Fruit fly (Drosophila melanogaster) whole organism, pupa: ENCODE results near the gene RpS7.

Source experiments
- CG10348 ChIP-seq: fragments of 200-800 bp; sonication (Bioruptor generic); IDR thresholded peaks from 2 replicates; pipeline ENCODE4 v1.3.6; 2022; ENCODE audit warnings: missing biosample characterization, missing genetic modification characterization
- CG12605 ChIP-seq: fragments of 200-800 bp; sonication (Bioruptor generic); IDR thresholded peaks from 2 replicates; pipeline ENCODE4 v1.3.6; 2022; ENCODE audit warnings: missing biosample characterization, missing genetic modification characterization
- CG13204 ChIP-seq: fragments of 200-800 bp; sonication (Bioruptor generic); optimal IDR thresholded peaks from 2 replicates; lab custom pipeline; 2018; ENCODE audit warnings: missing biosample characterization, mild to moderate bottlenecking, missing genetic modification characterization, moderate library complexity
- CG14655 ChIP-seq: fragments of 200-800 bp; sonication (Bioruptor generic); optimal IDR thresholded peaks from 3 replicates; lab custom pipeline; 2017; ENCODE audit warnings: mild to moderate bottlenecking, missing biosample characterization, missing genetic modification reagents, missing genetic modification characterization
- CG15710 ChIP-seq: fragments of 200-800 bp; sonication (Bioruptor generic); optimal IDR thresholded peaks from 2 replicates; lab custom pipeline; 2018; ENCODE audit warnings: missing biosample characterization, mild to moderate bottlenecking, missing genetic modification characterization, moderate library complexity
- CG17806 ChIP-seq: fragments of 200-800 bp; sonication (Bioruptor generic); optimal IDR thresholded peaks from 2 replicates; lab custom pipeline; 2018; ENCODE audit warnings: missing biosample characterization, mild to moderate bottlenecking, missing genetic modification characterization, moderate library complexity
- CG32121 ChIP-seq: fragments of 200-800 bp; sonication (Bioruptor generic); IDR thresholded peaks from 2 replicates; pipeline ENCODE4 v1.3.6; 2022; ENCODE audit warnings: missing biosample characterization, missing genetic modification characterization
- CG34367 ChIP-seq: fragments of 200-800 bp; sonication (Bioruptor generic); optimal IDR thresholded peaks from 2 replicates; lab custom pipeline; 2018; ENCODE audit warnings: missing biosample characterization, mild to moderate bottlenecking, missing genetic modification characterization
- CG4496 ChIP-seq: fragments of 200-800 bp; sonication (Bioruptor generic); IDR thresholded peaks from 3 replicates; pipeline ENCODE4 v1.3.6; 2022; ENCODE audit warnings: missing biosample characterization, missing genetic modification characterization
- CG8159 ChIP-seq: fragments of 200-800 bp; sonication (Bioruptor generic); optimal IDR thresholded peaks from 3 replicates; lab custom pipeline; 2018; ENCODE audit warnings: missing biosample characterization, mild to moderate bottlenecking, missing genetic modification characterization, moderate library complexity
- CG8301 ChIP-seq: fragments of 200-800 bp; sonication (Bioruptor generic); optimal IDR thresholded peaks from 2 replicates; lab custom pipeline; 2018; ENCODE audit warnings: missing biosample characterization, mild to moderate bottlenecking, missing genetic modification characterization
- CG9948 ChIP-seq: fragments of 200-800 bp; sonication (Bioruptor generic); optimal IDR thresholded peaks from 2 replicates; lab custom pipeline; 2018; ENCODE audit warnings: missing biosample characterization, mild to moderate bottlenecking, missing genetic modification characterization, moderate library complexity
- D1 ChIP-seq: fragments of 200-800 bp; sonication (Bioruptor generic); optimal IDR thresholded peaks from 2 replicates; lab custom pipeline; 2018; ENCODE audit warnings: missing biosample characterization, mild to moderate bottlenecking, missing genetic modification characterization, moderate library complexity
- EcR ChIP-seq: fragments of 200-800 bp; sonication (Bioruptor generic); optimal IDR thresholded peaks from 3 replicates; lab custom pipeline; 2019; ENCODE audit warnings: missing biosample characterization, missing genetic modification characterization, mild to moderate bottlenecking, moderate library complexity, missing genetic modification reagents
- Ets98B ChIP-seq: fragments of 200-800 bp; sonication (Bioruptor generic); IDR thresholded peaks from 2 replicates; pipeline ENCODE4 v1.3.6; 2022; ENCODE audit warnings: missing biosample characterization, missing genetic modification characterization
- Pif1A ChIP-seq: fragments of 200-800 bp; sonication (Bioruptor generic); optimal IDR thresholded peaks from 3 replicates; lab custom pipeline; 2016; ENCODE audit warnings: missing biosample characterization, missing genetic modification characterization
- Pif1B ChIP-seq: fragments of 200-800 bp; sonication (Bioruptor generic); optimal IDR thresholded peaks from 3 replicates; lab custom pipeline; 2016; ENCODE audit warnings: missing biosample characterization, missing genetic modification characterization
- Snoo ChIP-seq: fragments of 200-800 bp; sonication (Bioruptor generic); optimal IDR thresholded peaks from 3 replicates; lab custom pipeline; 2017; ENCODE audit warnings: missing biosample characterization, mild to moderate bottlenecking, missing genetic modification characterization, inconsistent platforms
- fd96Ca ChIP-seq: fragments of 200-800 bp; sonication (Bioruptor generic); IDR thresholded peaks from 3 replicates; pipeline ENCODE4 v1.3.6; 2022; ENCODE audit warnings: missing biosample characterization, missing genetic modification characterization
- gl ChIP-seq: fragments of 200-800 bp; sonication (Bioruptor generic); optimal IDR thresholded peaks from 2 replicates; lab custom pipeline; 2018; ENCODE audit warnings: missing biosample characterization, mild to moderate bottlenecking, missing genetic modification characterization
- rn ChIP-seq: fragments of 200-800 bp; sonication (Bioruptor generic); IDR thresholded peaks from 2 replicates; pipeline ENCODE4 v1.3.6; 2022; ENCODE audit warnings: missing biosample characterization, missing genetic modification characterization

The RpS7 gene

DNA sequence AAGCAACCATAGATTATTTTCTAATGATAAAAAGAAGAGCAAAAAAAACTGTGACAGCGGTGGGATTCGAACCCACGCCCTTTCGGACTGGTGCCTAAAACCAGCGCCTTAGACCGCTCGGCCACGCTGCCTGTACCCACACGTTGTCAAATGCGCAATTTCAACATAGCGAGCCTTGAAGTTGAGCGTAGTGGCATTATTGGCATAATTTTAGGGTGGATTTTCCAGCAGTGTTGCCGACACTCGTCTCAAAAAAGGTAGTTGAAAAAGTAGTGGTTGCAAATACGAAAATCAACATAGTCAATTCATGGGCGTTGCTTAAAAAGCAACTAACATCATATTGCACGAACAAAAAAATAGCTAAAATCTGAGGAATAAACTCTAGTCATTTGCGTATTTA lies 39.7 kb upstream of the RpS7 start:
- TF ChIP-seq CG12605 (GFP tag; lab: Robert Waterston, UW), result 0 out of 2 replicates have a peak, but pooled peaks have one; percentile 11
- TF ChIP-seq CG15710 (tag; lab: Kevin White, UChicago), result no peak
- no peak for TF ChIP-seq gl
- TF ChIP-seq CG8301 (tag; lab: Kevin White, UChicago), result no peak
- TF ChIP-seq CG34367, result no peak
- no peak for TF ChIP-seq CG32121 (GFP tag; lab: Robert Waterston, UW)
- no peak for TF ChIP-seq CG9948 (tag; lab: Kevin White, UChicago)
- TF ChIP-seq Snoo (tag; lab: Kevin White, UChicago), result no peak
- no peak for TF ChIP-seq EcR (GFP tag; lab: Kevin White, UChicago)
- TF ChIP-seq fd96Ca, result no peak
- TF ChIP-seq CG8159 (tag; lab: Kevin White, UChicago), result no peak
- TF ChIP-seq CG10348 (GFP tag; lab: Robert Waterston, UW), result no peak
- no peak for TF ChIP-seq rn
- no peak for TF ChIP-seq CG4496 (GFP tag; lab: Robert Waterston, UW)
- TF ChIP-seq Ets98B (GFP tag; lab: Robert Waterston, UW), result peak; percentile 22; the same call in 1 of the 2 replicates

DNA sequence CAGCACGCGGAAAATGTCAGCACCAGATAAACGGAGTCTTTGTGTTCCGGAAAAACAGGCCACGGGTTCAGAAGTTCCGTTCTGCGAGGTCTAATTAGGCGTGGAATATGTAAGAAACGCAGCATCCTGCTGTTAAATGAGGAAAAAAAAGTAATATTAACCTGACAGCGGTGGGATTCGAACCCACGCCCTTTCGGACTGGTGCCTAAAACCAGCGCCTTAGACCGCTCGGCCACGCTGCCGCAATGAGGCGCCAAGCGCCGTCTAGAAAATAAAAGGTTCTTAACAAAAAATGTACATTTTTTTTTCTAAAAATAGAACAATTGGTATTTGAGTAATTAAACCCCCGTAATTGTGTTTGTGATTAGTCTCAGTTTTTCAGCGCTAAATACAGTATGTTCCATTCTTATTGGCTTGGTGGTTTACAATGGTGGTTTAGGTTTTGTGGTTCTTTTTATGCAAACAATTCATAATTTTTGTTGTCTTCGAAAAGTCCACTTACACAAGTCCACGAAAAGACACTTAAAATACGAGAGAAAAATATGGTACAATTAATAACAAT lies 39.1 kb upstream of the RpS7 start:
- TF ChIP-seq CG10348 (GFP tag; lab: Robert Waterston, UW), result no peak
- TF ChIP-seq CG9948 (tag; lab: Kevin White, UChicago), result no peak
- no peak for TF ChIP-seq rn
- no peak for TF ChIP-seq CG8301 (tag; lab: Kevin White, UChicago)
- TF ChIP-seq Pif1A (GFP tag; lab: Kevin White, UChicago), result no peak
- TF ChIP-seq Ets98B (GFP tag; lab: Robert Waterston, UW), result no peak
- TF ChIP-seq CG32121 (GFP tag; lab: Robert Waterston, UW), result no peak
- no peak for TF ChIP-seq EcR (GFP tag; lab: Kevin White, UChicago)
- TF ChIP-seq CG14655 (GFP tag; lab: Kevin White, UChicago), result no peak
- no peak for TF ChIP-seq fd96Ca
- no peak for TF ChIP-seq CG8159 (tag; lab: Kevin White, UChicago)
- peak; percentile 45; the same call in 1 of the 3 replicates for TF ChIP-seq CG4496 (GFP tag; lab: Robert Waterston, UW)
- TF ChIP-seq gl, result no peak
- TF ChIP-seq Snoo (tag; lab: Kevin White, UChicago), result no peak
- TF ChIP-seq CG17806 (tag; lab: Kevin White, UChicago), result no peak
- peak; percentile 58 for TF ChIP-seq CG12605 (GFP tag; lab: Robert Waterston, UW)

DNA sequence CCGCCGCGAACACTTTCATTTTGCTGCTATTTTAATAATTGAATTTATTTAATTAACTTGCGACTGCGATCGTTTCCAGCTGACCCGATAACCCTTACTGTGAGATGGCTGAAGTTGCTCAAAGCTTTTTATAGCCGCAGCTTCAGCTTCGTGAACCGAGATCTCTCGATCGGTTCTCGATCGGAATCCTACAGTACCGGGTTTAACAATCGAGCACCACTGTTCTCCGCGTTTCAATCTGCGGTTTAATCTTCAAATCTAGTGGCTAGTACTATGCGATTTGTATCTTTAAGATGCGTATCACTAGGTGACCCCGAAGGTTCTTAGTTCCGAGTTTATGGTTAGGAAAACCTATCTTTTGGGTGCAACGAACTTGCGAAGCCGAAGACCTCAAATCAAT lies 37.8 kb upstream of the RpS7 start, which contains the start of gene CG9733:
Gene CG9733 (minus strand): TSS at position 101 of the 400 bp plus-strand sequence.
- no peak for TF ChIP-seq CG8301 (tag; lab: Kevin White, UChicago)
- no peak for TF ChIP-seq CG15710 (tag; lab: Kevin White, UChicago)
- TF ChIP-seq rn, result no peak
- no peak for TF ChIP-seq CG17806 (tag; lab: Kevin White, UChicago)
- TF ChIP-seq Snoo (tag; lab: Kevin White, UChicago), result no peak
- TF ChIP-seq CG34367, result no peak
- TF ChIP-seq Ets98B (GFP tag; lab: Robert Waterston, UW), result no peak
- TF ChIP-seq Pif1B (GFP tag; lab: Kevin White, UChicago), result no peak
- no peak for TF ChIP-seq gl
- TF ChIP-seq CG8159 (tag; lab: Kevin White, UChicago), result no peak
- no peak for TF ChIP-seq D1 (tag; lab: Kevin White, UChicago)
- no peak for TF ChIP-seq CG14655 (GFP tag; lab: Kevin White, UChicago)
- TF ChIP-seq CG4496 (GFP tag; lab: Robert Waterston, UW), result no peak
- TF ChIP-seq EcR (GFP tag; lab: Kevin White, UChicago), result no peak
- TF ChIP-seq CG32121 (GFP tag; lab: Robert Waterston, UW), result no peak
- no peak for TF ChIP-seq CG13204 (GFP tag; lab: Kevin White, UChicago)
- TF ChIP-seq CG9948 (tag; lab: Kevin White, UChicago), result no peak
- TF ChIP-seq CG10348 (GFP tag; lab: Robert Waterston, UW), result no peak

DNA sequence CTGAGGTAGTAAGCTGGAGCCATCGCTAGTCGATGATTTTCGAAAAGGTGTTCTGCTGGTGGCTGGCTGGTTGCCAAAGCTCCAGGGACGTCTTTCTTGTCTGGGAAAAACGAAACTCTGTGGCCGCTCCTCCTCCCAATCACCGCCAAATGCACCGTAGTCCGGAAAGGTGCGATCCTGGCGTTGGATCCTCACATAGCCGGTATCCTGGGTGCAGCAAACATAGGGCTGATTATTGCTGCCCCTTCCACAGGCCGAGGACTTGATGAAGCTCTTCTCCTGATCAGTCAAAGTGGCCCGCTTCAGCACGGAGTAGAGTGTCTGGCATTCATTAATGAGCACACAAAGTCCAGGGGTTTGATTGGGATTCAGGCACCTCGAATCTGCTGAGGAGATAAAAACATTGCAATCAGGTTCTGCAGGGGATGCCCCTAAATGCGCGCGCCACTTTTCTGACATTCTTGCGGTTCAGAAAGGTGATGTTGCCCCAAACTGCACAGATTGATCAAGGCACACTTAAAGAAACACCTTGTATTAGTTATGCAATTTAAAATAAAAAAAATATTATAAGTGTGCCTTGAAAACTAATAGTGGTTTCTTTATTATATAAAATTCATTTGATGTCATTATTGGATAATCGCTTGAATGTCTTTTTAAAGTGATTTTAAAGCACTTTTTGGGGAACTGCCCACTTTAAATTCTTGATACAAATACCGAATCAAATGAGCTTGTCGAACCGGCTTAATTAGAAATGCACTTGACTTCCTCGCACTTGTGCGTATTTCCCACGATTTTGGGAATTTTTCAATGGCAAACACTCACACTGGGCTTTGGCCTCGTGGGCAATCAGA lies 37.1 kb upstream of the RpS7 start:
- TF ChIP-seq CG8159 (tag; lab: Kevin White, UChicago) (peak; percentile 13), Ets98B (GFP tag; lab: Robert Waterston, UW) (no peak), CG15710 (tag; lab: Kevin White, UChicago) (peak; percentile 7), CG10348 (GFP tag; lab: Robert Waterston, UW) (no peak), CG13204 (GFP tag; lab: Kevin White, UChicago) (no peak)

DNA sequence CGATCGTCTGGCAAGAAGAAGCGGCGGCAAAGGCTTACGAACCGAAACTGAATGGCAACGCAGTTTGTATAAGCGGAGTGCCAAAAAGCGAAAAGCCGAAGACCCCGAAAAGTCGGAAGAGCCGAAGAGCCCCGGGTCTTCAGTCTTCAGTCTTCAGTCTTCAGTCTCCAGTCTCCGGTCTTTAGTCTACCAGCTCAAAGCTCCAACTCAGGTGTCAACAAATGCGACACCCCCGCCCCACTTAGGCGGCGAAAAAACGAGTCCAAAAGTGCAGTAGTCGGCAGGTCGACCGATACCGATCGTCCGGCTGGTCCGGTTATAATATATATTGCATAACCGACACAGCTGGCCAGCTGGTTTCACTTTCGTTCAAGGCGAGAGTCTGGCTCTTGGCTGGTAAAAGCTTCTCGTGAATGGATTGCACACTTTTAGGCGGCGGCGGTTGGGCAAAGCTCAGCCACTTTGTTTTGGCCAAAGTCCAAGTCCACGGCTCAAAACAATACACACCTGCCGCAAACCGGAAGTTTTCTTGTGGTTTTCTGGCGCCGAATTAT lies 34.5 kb upstream of the RpS7 start, which contains the start of gene CG9737:
Gene CG9737 (minus strand): TSS at position 51 of the 554 bp plus-strand sequence.
- TF ChIP-seq fd96Ca (peak; percentile 71), D1 (tag; lab: Kevin White, UChicago) (no peak), Pif1A (GFP tag; lab: Kevin White, UChicago) (peak; percentile 76), rn (no peak), CG32121 (GFP tag; lab: Robert Waterston, UW) (peak; percentile 68), CG4496 (GFP tag; lab: Robert Waterston, UW) (peak; percentile 85), CG8159 (tag; lab: Kevin White, UChicago) (peak; percentile 36), CG9948 (tag; lab: Kevin White, UChicago) (peak; percentile 19), CG15710 (tag; lab: Kevin White, UChicago) (peak; percentile 22), Pif1B (GFP tag; lab: Kevin White, UChicago) (peak; percentile 78), CG13204 (GFP tag; lab: Kevin White, UChicago) (peak; percentile 80), gl (peak; percentile 90), CG12605 (GFP tag; lab: Robert Waterston, UW) (peak; percentile 85), Snoo (tag; lab: Kevin White, UChicago) (peak; percentile 91), EcR (GFP tag; lab: Kevin White, UChicago) (peak; percentile 88), Ets98B (GFP tag; lab: Robert Waterston, UW) (peak; percentile 81), CG10348 (GFP tag; lab: Robert Waterston, UW) (no peak), CG8301 (tag; lab: Kevin White, UChicago) (peak; percentile 79), CG34367 (peak; percentile 46), CG17806 (tag; lab: Kevin White, UChicago) (peak; percentile 41), CG14655 (GFP tag; lab: Kevin White, UChicago) (peak; percentile 82)
- TF ChIP-seq, all 21 proteins: peak for 18
